Fruit fly (Drosophila melanogaster) whole organism, embryonic: ENCODE measurements around the gene CG7766.

ENCODE experiments used
- CG11560 ChIP-seq: fragments of 200-800 bp; sonication (Bioruptor generic); IDR thresholded peaks from 3 replicates; pipeline ENCODE4 v1.3.6; 2022; ENCODE audit warnings: missing biosample characterization, missing genetic modification characterization
- CG13287 ChIP-seq: fragments of 200-800 bp; sonication (Bioruptor generic); IDR thresholded peaks from 2 replicates; pipeline ENCODE4 v1.3.6; 2022; ENCODE audit warnings: missing biosample characterization, missing genetic modification characterization; ENCODE audit not compliant: partially characterized antibody
- CG14014 ChIP-seq: fragments of 200-800 bp; sonication (Bioruptor generic); IDR thresholded peaks from 2 replicates; pipeline ENCODE4 v1.3.6; 2022; ENCODE audit warnings: missing biosample characterization, missing genetic modification characterization
- CG14710 ChIP-seq: fragments of 200-800 bp; sonication (Bioruptor generic); optimal IDR thresholded peaks from 3 replicates; lab custom pipeline; 2019; ENCODE audit warnings: missing biosample characterization, mild to moderate bottlenecking, missing genetic modification characterization, moderate library complexity
- CG16813 ChIP-seq: fragments of 200-800 bp; sonication (Bioruptor generic); IDR thresholded peaks from 3 replicates; pipeline ENCODE4 v1.3.6; 2022; ENCODE audit warnings: missing biosample characterization, missing genetic modification characterization; ENCODE audit not compliant: partially characterized antibody
- CG17361 ChIP-seq: fragments of 200-800 bp; sonication (Bioruptor generic); IDR thresholded peaks from 3 replicates; pipeline ENCODE4 v1.3.6; 2022; ENCODE audit warnings: missing biosample characterization, missing genetic modification characterization
- CG18599 ChIP-seq: fragments of 200-800 bp; sonication (Bioruptor generic); optimal IDR thresholded peaks from 3 replicates; lab custom pipeline; 2017; ENCODE audit warnings: missing biosample characterization, missing genetic modification characterization, mild to moderate bottlenecking, moderate library complexity, missing genetic modification reagents
- CG3065 ChIP-seq: fragments of 200-800 bp; sonication (Bioruptor generic); optimal IDR thresholded peaks from 2 replicates; lab custom pipeline; 2016; ENCODE audit warnings: missing biosample characterization, missing genetic modification characterization
- CG3163 ChIP-seq: fragments of 200-800 bp; sonication (Bioruptor generic); optimal IDR thresholded peaks from 3 replicates; lab custom pipeline; 2016; ENCODE audit warnings: missing biosample characterization, missing genetic modification characterization
- CG32532 ChIP-seq: fragments of 200-800 bp; sonication (Bioruptor generic); IDR thresholded peaks from 2 replicates; pipeline ENCODE4 v1.3.6; 2022; ENCODE audit warnings: missing biosample characterization, missing genetic modification characterization
- CG34224 ChIP-seq: fragments of 200-800 bp; sonication (Bioruptor generic); IDR thresholded peaks from 3 replicates; pipeline ENCODE4 v1.3.6; 2022; ENCODE audit warnings: missing biosample characterization, missing genetic modification characterization; ENCODE audit not compliant: partially characterized antibody
- CG4404 ChIP-seq: fragments of 200-800 bp; sonication (Bioruptor generic); IDR thresholded peaks from 2 replicates; pipeline ENCODE4 v1.3.6; 2022; ENCODE audit warnings: missing biosample characterization, missing genetic modification characterization
- CG4617 ChIP-seq: fragments of 200-800 bp; sonication (Bioruptor generic); optimal IDR thresholded peaks from 3 replicates; lab custom pipeline; 2016; ENCODE audit warnings: missing biosample characterization, missing genetic modification characterization, borderline replicate concordance
- CG8359 ChIP-seq: fragments of 200-800 bp; sonication (Bioruptor generic); optimal IDR thresholded peaks from 2 replicates; lab custom pipeline; 2017; ENCODE audit warnings: missing biosample characterization, mild to moderate bottlenecking, missing genetic modification characterization, borderline replicate concordance
- CG8944 ChIP-seq: fragments of 200-800 bp; sonication (Bioruptor generic); optimal IDR thresholded peaks from 3 replicates; lab custom pipeline; 2016; ENCODE audit warnings: missing biosample characterization, missing genetic modification characterization
- CG9609 ChIP-seq: fragments of 200-800 bp; sonication (Bioruptor generic); optimal IDR thresholded peaks from 3 replicates; lab custom pipeline; 2016; ENCODE audit warnings: missing biosample characterization, missing genetic modification characterization
- CG9876 ChIP-seq: fragments of 200-800 bp; sonication (Bioruptor generic); optimal IDR thresholded peaks from 2 replicates; lab custom pipeline; 2016; ENCODE audit warnings: missing biosample characterization, missing genetic modification characterization
- CkIIα-i1 ChIP-seq: fragments of 200-800 bp; sonication (Bioruptor generic); IDR thresholded peaks from 2 replicates; pipeline ENCODE4 v1.3.6; 2022; ENCODE audit warnings: missing biosample characterization, missing genetic modification characterization
- CoRest ChIP-seq: fragments of 200-800 bp; sonication (Bioruptor generic); optimal IDR thresholded peaks from 3 replicates; lab custom pipeline; 2018; ENCODE audit warnings: missing biosample characterization, mild to moderate bottlenecking, missing genetic modification characterization, moderate library complexity
- Dbx ChIP-seq: fragments of 200-800 bp; sonication (Bioruptor generic); IDR thresholded peaks from 3 replicates; pipeline ENCODE4 v1.3.6; 2022; ENCODE audit warnings: missing biosample characterization, missing genetic modification characterization
- Dll ChIP-seq: fragments of 200-800 bp; sonication (Bioruptor generic); IDR thresholded peaks from 4 replicates; pipeline ENCODE4 v1.3.6; 2022; ENCODE audit warnings: missing biosample characterization, missing genetic modification characterization; ENCODE audit not compliant: partially characterized antibody
- Elba2 ChIP-seq: fragments of 200-800 bp; sonication (Bioruptor generic); optimal IDR thresholded peaks from 3 replicates; lab custom pipeline; 2016; ENCODE audit warnings: missing biosample characterization, missing genetic modification characterization
- Ets65A ChIP-seq: fragments of 200-800 bp; sonication (Bioruptor generic); peaks from one replicate; lab custom pipeline; 2016; ENCODE audit warnings: missing biosample characterization, missing genetic modification characterization
- Gug ChIP-seq: fragments of 200-800 bp; sonication (Bioruptor generic); IDR thresholded peaks from 4 replicates; pipeline ENCODE4 v1.3.6; 2022; ENCODE audit warnings: missing biosample characterization, missing genetic modification characterization
- HLH4C ChIP-seq: fragments of 200-800 bp; sonication (Bioruptor generic); IDR thresholded peaks from 3 replicates; pipeline ENCODE4 v1.3.6; 2022; ENCODE audit warnings: missing biosample characterization, missing genetic modification characterization; ENCODE audit not compliant: partially characterized antibody
- MBD-R2 ChIP-seq: fragments of 200-800 bp; sonication (Bioruptor generic); IDR thresholded peaks from 2 replicates; pipeline ENCODE4 v1.3.6; 2022; ENCODE audit warnings: missing biosample characterization, missing genetic modification characterization
- Rfx ChIP-seq: fragments of 200-800 bp; sonication (Bioruptor generic); IDR thresholded peaks from 2 replicates; pipeline ENCODE4 v1.3.6; 2022; ENCODE audit warnings: missing biosample characterization, missing genetic modification characterization
- Scr ChIP-seq: fragments of 200-800 bp; sonication (Bioruptor generic); IDR thresholded peaks from 2 replicates; pipeline ENCODE4 v1.3.6; 2022; ENCODE audit warnings: missing biosample characterization, missing genetic modification characterization; ENCODE audit not compliant: partially characterized antibody
- Sry-δ ChIP-seq: fragments of 200-800 bp; sonication (Bioruptor generic); optimal IDR thresholded peaks from 2 replicates; lab custom pipeline; 2016; ENCODE audit warnings: missing biosample characterization, missing genetic modification characterization
- Ssrp ChIP-seq: fragments of 200-800 bp; sonication (Bioruptor generic); optimal IDR thresholded peaks from 2 replicates; lab custom pipeline; 2018; ENCODE audit warnings: missing biosample characterization, mild to moderate bottlenecking, missing genetic modification characterization, moderate library complexity
- Trl ChIP-seq, 3 experiments: fragments of >200 bp in 2 of 3; fragments of 200-800 bp in 1 of 3; sonication (Bioruptor generic) in 1 of 3; optimal IDR thresholded peaks; 2 replicates in 1 of 3; 3 replicates in 2 of 3; lab custom pipeline; 2016 to 2017; ENCODE audit warnings: missing biosample characterization in 1 of 3, missing genetic modification characterization in 1 of 3
- al ChIP-seq: fragments of 200-800 bp; sonication (Bioruptor generic); IDR thresholded peaks from 2 replicates; pipeline ENCODE4 v1.3.6; 2022; ENCODE audit warnings: missing biosample characterization, missing genetic modification characterization
- ash1 ChIP-seq: fragments of 200-800 bp; sonication (Bioruptor generic); optimal IDR thresholded peaks from 2 replicates; lab custom pipeline; 2018; ENCODE audit warnings: missing biosample characterization, mild to moderate bottlenecking, missing genetic modification characterization
- bigmax ChIP-seq: fragments of 200-800 bp; sonication (Bioruptor generic); optimal IDR thresholded peaks from 2 replicates; lab custom pipeline; 2018; ENCODE audit warnings: missing biosample characterization, mild to moderate bottlenecking, missing genetic modification characterization
- ci ChIP-seq: fragments of 200-800 bp; sonication (Bioruptor generic); IDR thresholded peaks from 3 replicates; pipeline ENCODE4 v1.3.6; 2022; ENCODE audit warnings: missing biosample characterization, missing genetic modification characterization
- dmrt99B ChIP-seq: fragments of 200-800 bp; sonication (Bioruptor generic); optimal IDR thresholded peaks from 2 replicates; lab custom pipeline; 2018; ENCODE audit warnings: missing biosample characterization, mild to moderate bottlenecking, missing genetic modification characterization, moderate library complexity
- exex ChIP-seq: fragments of 200-800 bp; sonication (Bioruptor generic); optimal IDR thresholded peaks from 4 replicates; lab custom pipeline; 2018; ENCODE audit warnings: missing biosample characterization, mild to moderate bottlenecking, missing genetic modification characterization, moderate library complexity
- hbn ChIP-seq: fragments of 200-800 bp; sonication (Bioruptor generic); IDR thresholded peaks from 2 replicates; pipeline ENCODE4 v1.3.6; 2022; ENCODE audit warnings: missing biosample characterization, missing genetic modification characterization; ENCODE audit not compliant: partially characterized antibody
- kay ChIP-seq: fragments of 200-800 bp; sonication (Bioruptor generic); optimal IDR thresholded peaks from 2 replicates; lab custom pipeline; 2016; ENCODE audit warnings: missing biosample characterization, missing genetic modification characterization
- nerfin-2 ChIP-seq: fragments of 200-800 bp; sonication (Bioruptor generic); IDR thresholded peaks from 2 replicates; pipeline ENCODE4 v1.3.6; 2022; ENCODE audit warnings: missing biosample characterization, missing genetic modification characterization; ENCODE audit not compliant: partially characterized antibody
- onecut ChIP-seq: fragments of 200-800 bp; sonication (Bioruptor generic); IDR thresholded peaks from 2 replicates; pipeline ENCODE4 v1.3.6; 2022; ENCODE audit warnings: missing biosample characterization, missing genetic modification characterization
- phol ChIP-seq: fragments of 200-800 bp; sonication (Bioruptor generic); optimal IDR thresholded peaks from 3 replicates; lab custom pipeline; 2018; ENCODE audit warnings: missing biosample characterization, mild to moderate bottlenecking, missing genetic modification characterization, moderate library complexity
- shn ChIP-seq: fragments of 200-800 bp; sonication (Bioruptor generic); optimal IDR thresholded peaks from 3 replicates; lab custom pipeline; 2016; ENCODE audit warnings: missing biosample characterization, missing genetic modification characterization
- stc ChIP-seq: fragments of 200-800 bp; sonication (Bioruptor generic); IDR thresholded peaks from 2 replicates; pipeline ENCODE4 v1.3.6; 2022; ENCODE audit warnings: missing biosample characterization, missing genetic modification characterization
- tgo ChIP-seq: fragments of 200-800 bp; sonication (Bioruptor generic); IDR thresholded peaks from 3 replicates; pipeline ENCODE4 v1.3.6; 2022; ENCODE audit warnings: missing biosample characterization, missing genetic modification characterization
- trem ChIP-seq: fragments of 200-800 bp; optimal IDR thresholded peaks from 3 replicates; lab custom pipeline; 2019; ENCODE audit warnings: missing biosample characterization, mild to moderate bottlenecking, missing genetic modification characterization, moderate library complexity
- unc-4 ChIP-seq: fragments of 200-800 bp; sonication (Bioruptor generic); IDR thresholded peaks from 2 replicates; pipeline ENCODE4 v1.3.6; 2022; ENCODE audit warnings: missing biosample characterization, missing genetic modification characterization; ENCODE audit not compliant: partially characterized antibody
- vvl ChIP-seq: fragments of 200-800 bp; sonication (Bioruptor generic); IDR thresholded peaks from 2 replicates; pipeline ENCODE4 v1.3.6; 2022; ENCODE audit warnings: missing biosample characterization, missing genetic modification characterization
- wek ChIP-seq: fragments of 200-800 bp; sonication (Bioruptor generic); optimal IDR thresholded peaks from 3 replicates; lab custom pipeline; 2018; ENCODE audit warnings: missing biosample characterization, mild to moderate bottlenecking, missing genetic modification characterization, moderate library complexity

Gene CG7766

DNA sequence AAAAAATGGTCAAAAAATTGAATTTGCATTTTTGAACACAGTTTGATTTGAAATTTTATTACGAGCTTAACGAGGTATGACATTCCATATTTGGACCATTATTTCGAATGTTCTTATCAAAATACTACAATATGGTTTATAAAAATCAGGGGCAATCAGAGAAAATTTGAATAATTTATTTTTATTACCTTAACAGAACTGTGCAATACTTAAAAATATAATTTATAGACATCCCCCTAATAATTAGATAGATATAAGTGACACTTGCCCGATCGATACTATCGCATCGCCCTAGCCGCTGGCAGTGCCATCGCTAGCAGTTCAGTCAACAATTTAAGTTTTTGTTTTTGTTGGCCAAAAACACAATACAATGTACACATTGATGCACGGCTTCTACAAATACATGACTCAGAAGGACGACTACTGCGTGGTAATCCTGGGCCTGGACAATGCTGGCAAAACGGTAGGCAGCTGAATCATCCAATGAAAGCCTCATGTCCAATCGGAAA, 3.3 kb upstream of the CG7766 start, which contains the start of gene Arfrp1:
Gene Arfrp1, plus strand, starts transcription at position 295 of the 509 bp plus-strand sequence.
- TF ChIP-seq phol (peak; percentile 29), al (GFP tag; lab: Robert Waterston, UW) (peak; percentile 49; the same call in 1 of the 2 replicates), CkIIα-i1 (no peak), CG17361 (GFP tag; lab: Robert Waterston, UW) (peak; percentile 83; the same call in 2 of the 3 replicates), MBD-R2 (GFP tag; lab: Robert Waterston, UW) (peak; percentile 51), Dbx (GFP tag; lab: Robert Waterston, UW) (0 out of 3 replicates have a peak, but pooled peaks have one; percentile 5), CG32532 (GFP tag; lab: Robert Waterston, UW) (peak; percentile 47; the same call in 1 of the 2 replicates), kay (GFP tag; lab: Kevin White, UChicago) (peak; percentile 11), ash1 (GFP tag; lab: Kevin White, UChicago) (no peak), Rfx (GFP tag; lab: Robert Waterston, UW) (peak; percentile 33), hbn (GFP tag; lab: Robert Waterston, UW) (peak; percentile 70), CoRest (tag; lab: Kevin White, UChicago) (peak; percentile 12), Ets65A (GFP tag; lab: Kevin White, UChicago) (peak; percentile 89), Dll (peak; percentile 83), unc-4 (GFP tag; lab: Robert Waterston, UW) (peak; percentile 75), CG4617 (GFP tag; lab: Kevin White, UChicago) (peak; percentile 5), Ssrp (no peak), ci (GFP tag; lab: Robert Waterston, UW) (peak; percentile 8; the same call in 1 of the 3 replicates), CG13287 (GFP tag; lab: Robert Waterston, UW) (peak; percentile 79), Sry-δ (peak; percentile 83), bigmax (GFP tag; lab: Kevin White, UChicago) (no peak), wek (GFP tag; lab: Kevin White, UChicago) (peak; percentile 88), CG8944 (no peak), CG3065 (GFP tag; lab: Kevin White, UChicago) (no peak), CG3163 (GFP tag; lab: Kevin White, UChicago) (no peak), tgo (GFP tag; lab: Robert Waterston, UW) (no peak), dmrt99B (no peak), stc (GFP tag; lab: Robert Waterston, UW) (no peak), CG14710 (tag; lab: Kevin White, UChicago) (peak; percentile 47), CG4404 (no peak; the same call in 1 of the 2 replicates), onecut (peak; percentile 37; the same call in 1 of the 2 replicates), Scr (GFP tag; lab: Robert Waterston, UW) (peak; percentile 88), Elba2 (GFP tag; lab: Kevin White, UChicago) (peak; percentile 62), Trl (optimal IDR thresholded peaks at IDR 0.05; lab: Kevin White, UChicago) (no peak), Trl (GFP tag; optimal IDR thresholded peaks at IDR 0.05; lab: Kevin White, UChicago) (no peak), trem (peak; percentile 3), CG14014 (GFP tag; lab: Robert Waterston, UW) (no peak), CG16813 (GFP tag; lab: Robert Waterston, UW) (peak; percentile 81), CG9609 (GFP tag; lab: Kevin White, UChicago) (no peak), HLH4C (GFP tag; lab: Robert Waterston, UW) (peak; percentile 63; the same call in 2 of the 3 replicates), nerfin-2 (GFP tag; lab: Robert Waterston, UW) (peak; percentile 45; the same call in 1 of the 2 replicates), exex (tag; lab: Kevin White, UChicago) (peak; percentile 32), Gug (GFP tag; lab: Robert Waterston, UW) (peak; percentile 10; the same call in 1 of the 4 replicates), CG8359 (GFP tag; lab: Kevin White, UChicago) (no peak), vvl (GFP tag; lab: Robert Waterston, UW) (peak; percentile 36; the same call in 1 of the 2 replicates), CG9876 (no peak), CG34224 (GFP tag; lab: Robert Waterston, UW) (peak; percentile 79), shn (GFP tag; lab: Kevin White, UChicago) (no peak), CG11560 (tag; lab: Robert Waterston, UW) (0 out of 3 replicates have a peak, but pooled peaks have one; percentile 11), CG18599 (GFP tag; lab: Kevin White, UChicago) (no peak)
